Fruit fly (Drosophila melanogaster) whole organism, embryonic: Measurements from ENCODE around the gene Mur2B.

Experiments
- Ada2b ChIP-seq: fragments of 200-800 bp; sonication (Bioruptor generic); IDR thresholded peaks from 2 replicates; pipeline ENCODE4 v1.3.6; 2022; ENCODE audit warnings: missing biosample characterization, missing genetic modification characterization
- CG10209 ChIP-seq: fragments of 200-800 bp; sonication (Bioruptor generic); optimal IDR thresholded peaks from 3 replicates; lab custom pipeline; 2017; ENCODE audit warnings: missing biosample characterization, mild to moderate bottlenecking, missing genetic modification characterization, missing genetic modification reagents
- CG10565 ChIP-seq: fragments of 200-800 bp; sonication (Bioruptor generic); optimal IDR thresholded peaks from 3 replicates; lab custom pipeline; 2016; ENCODE audit warnings: missing biosample characterization, mild to moderate bottlenecking, missing genetic modification characterization
- CG11085 ChIP-seq: fragments of 200-800 bp; sonication (Bioruptor generic); IDR thresholded peaks from 2 replicates; pipeline ENCODE4 v1.3.6; 2022; ENCODE audit warnings: missing biosample characterization, missing genetic modification characterization
- CG11093 ChIP-seq: fragments of 200-800 bp; sonication (Bioruptor generic); IDR thresholded peaks from 3 replicates; pipeline ENCODE4 v1.3.6; 2022; ENCODE audit warnings: missing biosample characterization, missing genetic modification characterization
- CG11695 ChIP-seq: fragments of 200-800 bp; sonication (Bioruptor generic); IDR thresholded peaks from 3 replicates; pipeline ENCODE4 v1.3.6; 2022; ENCODE audit warnings: missing biosample characterization, missing genetic modification characterization
- CG1233 ChIP-seq: fragments of 200-800 bp; sonication (Bioruptor generic); optimal IDR thresholded peaks from 4 replicates; lab custom pipeline; 2018; ENCODE audit warnings: missing biosample characterization, mild to moderate bottlenecking, missing genetic modification characterization
- CG12659 ChIP-seq: fragments of 200-800 bp; sonication (Bioruptor generic); optimal IDR thresholded peaks from 3 replicates; lab custom pipeline; 2017; ENCODE audit warnings: mild to moderate bottlenecking, missing biosample characterization, missing genetic modification reagents, missing genetic modification characterization
- CG13624 ChIP-seq: fragments of 200-800 bp; sonication (Bioruptor generic); optimal IDR thresholded peaks from 2 replicates; lab custom pipeline; 2016; ENCODE audit warnings: missing biosample characterization, missing genetic modification characterization
- CG13775 ChIP-seq: fragments of 200-800 bp; sonication (Bioruptor generic); optimal IDR thresholded peaks from 3 replicates; lab custom pipeline; 2017; ENCODE audit warnings: missing biosample characterization, mild to moderate bottlenecking, missing genetic modification characterization
- CG14710 ChIP-seq: fragments of 200-800 bp; sonication (Bioruptor generic); optimal IDR thresholded peaks from 3 replicates; lab custom pipeline; 2019; ENCODE audit warnings: missing biosample characterization, mild to moderate bottlenecking, missing genetic modification characterization, moderate library complexity
- CG18599 ChIP-seq: fragments of 200-800 bp; sonication (Bioruptor generic); optimal IDR thresholded peaks from 3 replicates; lab custom pipeline; 2017; ENCODE audit warnings: missing biosample characterization, missing genetic modification characterization, mild to moderate bottlenecking, moderate library complexity, missing genetic modification reagents
- CG2712 ChIP-seq: fragments of 200-800 bp; optimal IDR thresholded peaks from 3 replicates; lab custom pipeline; 2019; ENCODE audit warnings: missing biosample characterization, mild to moderate bottlenecking, missing genetic modification characterization, moderate library complexity
- CG31388 ChIP-seq: fragments of 200-800 bp; sonication (Bioruptor generic); optimal IDR thresholded peaks from 2 replicates; lab custom pipeline; 2016; ENCODE audit warnings: missing biosample characterization, missing genetic modification characterization
- CG3838 ChIP-seq: fragments of 200-800 bp; sonication (Bioruptor generic); optimal IDR thresholded peaks from 3 replicates; lab custom pipeline; 2016; ENCODE audit warnings: missing biosample characterization, missing genetic modification characterization
- CG42726 ChIP-seq: fragments of 200-800 bp; sonication (Bioruptor generic); IDR thresholded peaks from 2 replicates; pipeline ENCODE4 v1.3.6; 2022; ENCODE audit warnings: missing biosample characterization, missing genetic modification characterization; ENCODE audit not compliant: partially characterized antibody
- CG4730 ChIP-seq: fragments of 200-800 bp; sonication (Bioruptor generic); IDR thresholded peaks from 2 replicates; pipeline ENCODE4 v1.3.6; 2022; ENCODE audit warnings: missing biosample characterization, missing genetic modification characterization
- CG5245 ChIP-seq: fragments of 200-800 bp; sonication (Bioruptor generic); optimal IDR thresholded peaks from 3 replicates; lab custom pipeline; 2016; ENCODE audit warnings: missing biosample characterization, missing genetic modification characterization
- CG6254 ChIP-seq: fragments of 200-800 bp; sonication (Bioruptor generic); optimal IDR thresholded peaks from 3 replicates; lab custom pipeline; 2017; ENCODE audit warnings: mild to moderate bottlenecking, missing biosample characterization, missing genetic modification reagents, missing genetic modification characterization
- CG7928 ChIP-seq: fragments of 200-800 bp; sonication (Bioruptor generic); optimal IDR thresholded peaks from 2 replicates; lab custom pipeline; 2017; ENCODE audit warnings: missing biosample characterization, mild to moderate bottlenecking, missing genetic modification characterization
- CG9215 ChIP-seq: fragments of 200-800 bp; sonication (Bioruptor generic); IDR thresholded peaks from 2 replicates; pipeline ENCODE4 v1.3.6; 2022; ENCODE audit warnings: missing biosample characterization, missing genetic modification characterization
- CG9817 ChIP-seq: fragments of 200-800 bp; sonication (Bioruptor generic); optimal IDR thresholded peaks from 2 replicates; lab custom pipeline; 2018; ENCODE audit warnings: missing biosample characterization, mild to moderate bottlenecking, missing genetic modification characterization, moderate library complexity
- Chrac-16 ChIP-seq: fragments of 200-800 bp; sonication (Bioruptor generic); optimal IDR thresholded peaks from 3 replicates; lab custom pipeline; 2016; ENCODE audit warnings: missing biosample characterization, missing genetic modification characterization
- CrebB ChIP-seq: fragments of 200-800 bp; sonication (Bioruptor generic); optimal IDR thresholded peaks from 3 replicates; lab custom pipeline; 2018; ENCODE audit warnings: missing biosample characterization, mild to moderate bottlenecking, missing genetic modification characterization
- D19A ChIP-seq: fragments of 200-800 bp; optimal IDR thresholded peaks from 3 replicates; lab custom pipeline; 2019; ENCODE audit warnings: missing biosample characterization, mild to moderate bottlenecking, missing genetic modification characterization, moderate library complexity
- E2f1 ChIP-seq: fragments of 200-800 bp; sonication (Bioruptor generic); IDR thresholded peaks from 2 replicates; pipeline ENCODE4 v1.3.6; 2022; ENCODE audit warnings: missing biosample characterization, missing genetic modification characterization
- Ets97D ChIP-seq: fragments of 200-800 bp; sonication (Bioruptor generic); optimal IDR thresholded peaks from 3 replicates; lab custom pipeline; 2016; ENCODE audit warnings: missing biosample characterization, missing genetic modification characterization
- Fer1 ChIP-seq: fragments of 200-800 bp; sonication (Bioruptor generic); optimal IDR thresholded peaks from 2 replicates; lab custom pipeline; 2017; ENCODE audit warnings: missing biosample characterization, mild to moderate bottlenecking, missing genetic modification characterization
- GATAe ChIP-seq: fragments of 200-800 bp; sonication (Bioruptor generic); conservative IDR thresholded peaks from 2 replicates; pipeline ENCODE4 v1.3.6; 2022; ENCODE audit warnings: missing biosample characterization, missing genetic modification characterization
- Hand ChIP-seq: fragments of 200-800 bp; sonication (Bioruptor generic); optimal IDR thresholded peaks from 2 replicates; lab custom pipeline; 2017; ENCODE audit warnings: mild to moderate bottlenecking, missing biosample characterization, missing genetic modification reagents, missing genetic modification characterization
- Lim3 ChIP-seq: fragments of 200-800 bp; sonication (Bioruptor generic); IDR thresholded peaks from 2 replicates; pipeline ENCODE4 v1.3.6; 2022; ENCODE audit warnings: missing biosample characterization, missing genetic modification characterization
- NK7.1 ChIP-seq: fragments of 200-800 bp; sonication (Bioruptor generic); optimal IDR thresholded peaks from 3 replicates; lab custom pipeline; 2016; ENCODE audit warnings: missing biosample characterization, missing genetic modification characterization
- Sox100B ChIP-seq: fragments of 200-800 bp; sonication (Bioruptor generic); optimal IDR thresholded peaks from 3 replicates; lab custom pipeline; 2018; ENCODE audit warnings: missing biosample characterization, mild to moderate bottlenecking, missing genetic modification characterization
- Sox102F ChIP-seq: fragments of 200-800 bp; sonication (Bioruptor generic); optimal IDR thresholded peaks from 2 replicates; lab custom pipeline; 2018; ENCODE audit warnings: missing biosample characterization, mild to moderate bottlenecking, missing genetic modification characterization, moderate library complexity
- Taf1 ChIP-seq: fragments of 200-800 bp; sonication (Bioruptor generic); IDR thresholded peaks from 2 replicates; pipeline ENCODE4 v1.3.6; 2022; ENCODE audit warnings: missing biosample characterization, missing genetic modification characterization
- Tbp ChIP-seq: fragments of >200 bp; optimal IDR thresholded peaks from 2 replicates; lab custom pipeline; 2018; ENCODE audit warnings: missing biosample characterization, missing genetic modification characterization
- br ChIP-seq: fragments of >200 bp; optimal IDR thresholded peaks from 2 replicates; lab custom pipeline; 2017
- croc ChIP-seq: fragments of 200-800 bp; sonication (Bioruptor generic); conservative IDR thresholded peaks from 3 replicates; pipeline ENCODE4 v1.3.6; 2022; ENCODE audit warnings: missing biosample characterization, missing genetic modification characterization
- dpn ChIP-seq, 2 experiments: fragments of 200-800 bp; sonication (Bioruptor generic); optimal IDR thresholded peaks; 3 replicates each; lab custom pipeline; 2016; ENCODE audit warnings: missing biosample characterization in 2 of 2, missing genetic modification characterization in 2 of 2
- esg ChIP-seq: fragments of 200-800 bp; sonication (Bioruptor generic); conservative IDR thresholded peaks from 2 replicates; pipeline ENCODE4 v1.3.6; 2022; ENCODE audit warnings: missing biosample characterization, missing genetic modification characterization
- exex ChIP-seq: fragments of 200-800 bp; sonication (Bioruptor generic); optimal IDR thresholded peaks from 4 replicates; lab custom pipeline; 2018; ENCODE audit warnings: missing biosample characterization, mild to moderate bottlenecking, missing genetic modification characterization, moderate library complexity
- grau ChIP-seq: fragments of 200-800 bp; optimal IDR thresholded peaks from 3 replicates; lab custom pipeline; 2019; ENCODE audit warnings: missing biosample characterization, mild to moderate bottlenecking, missing genetic modification characterization, moderate library complexity
- ham ChIP-seq: fragments of 200-800 bp; sonication (Bioruptor generic); IDR thresholded peaks from 2 replicates; pipeline ENCODE4 v1.3.6; 2022; ENCODE audit warnings: missing biosample characterization, missing genetic modification characterization
- hbn ChIP-seq: fragments of 200-800 bp; sonication (Bioruptor generic); IDR thresholded peaks from 2 replicates; pipeline ENCODE4 v1.3.6; 2022; ENCODE audit warnings: missing biosample characterization, missing genetic modification characterization; ENCODE audit not compliant: partially characterized antibody
- lbe ChIP-seq: fragments of 200-800 bp; sonication (Bioruptor generic); optimal IDR thresholded peaks from 2 replicates; lab custom pipeline; 2016; ENCODE audit warnings: missing biosample characterization, mild to moderate bottlenecking, missing genetic modification characterization
- prd ChIP-seq, 3 experiments: fragments of >200 bp in 2 of 3; fragments of 200-800 bp in 1 of 3; sonication (Bioruptor generic) in 1 of 3; optimal IDR thresholded peaks in 2 of 3; IDR thresholded peaks in 1 of 3; 2 replicates in 2 of 3; 3 replicates in 1 of 3; pipeline versions ENCODE4 v1.3.6 to Lab custom; 2017 to 2022; ENCODE audit warnings: missing biosample characterization in 1 of 3, missing genetic modification characterization in 1 of 3
- tap ChIP-seq: fragments of 200-800 bp; optimal IDR thresholded peaks from 3 replicates; lab custom pipeline; 2019; ENCODE audit warnings: missing biosample characterization, mild to moderate bottlenecking, missing genetic modification characterization, moderate library complexity
- twi ChIP-seq: fragments of 200-800 bp; optimal IDR thresholded peaks from 2 replicates; lab custom pipeline; 2019; ENCODE audit warnings: missing biosample characterization, mild to moderate bottlenecking, missing genetic modification characterization, moderate library complexity
- wek ChIP-seq: fragments of 200-800 bp; sonication (Bioruptor generic); optimal IDR thresholded peaks from 3 replicates; lab custom pipeline; 2018; ENCODE audit warnings: missing biosample characterization, mild to moderate bottlenecking, missing genetic modification characterization, moderate library complexity

Gene Mur2B

DNA sequence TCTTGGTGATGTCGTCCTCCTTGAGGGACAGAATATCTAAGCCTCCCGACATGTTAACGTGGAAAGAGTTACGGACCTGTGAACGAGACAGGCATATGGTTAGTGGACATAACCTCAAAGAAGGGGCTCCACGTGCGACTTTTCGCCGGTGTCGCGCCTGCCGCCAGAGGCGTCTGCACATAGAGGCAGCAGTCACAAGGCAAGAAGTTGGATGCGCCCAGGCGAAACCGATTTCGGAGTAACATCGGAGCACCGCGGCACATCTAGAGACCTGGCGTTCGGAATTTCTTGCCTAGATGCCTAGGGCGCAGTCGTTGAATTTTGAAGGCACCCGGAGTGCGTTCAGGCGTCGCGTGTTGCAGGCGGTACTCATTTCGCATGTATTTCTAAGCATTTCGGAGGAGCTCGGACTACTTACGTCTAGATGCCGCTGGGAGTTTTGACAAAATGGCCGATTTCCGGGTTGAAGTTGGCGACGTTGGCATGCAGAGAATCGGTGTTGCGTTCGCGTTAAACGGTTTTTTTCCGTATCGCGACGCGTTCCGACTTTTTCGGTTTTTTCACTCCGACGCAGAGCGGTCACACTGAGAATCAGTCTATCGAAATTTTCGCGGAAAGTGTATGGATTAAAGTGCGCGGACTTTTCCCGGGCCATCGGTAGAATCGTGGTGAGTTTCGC, 185.6 kb downstream of the Mur2B start, which contains the start of the genes sta and inc (continued):
- peak; percentile 69 for TF ChIP-seq CG10209 (GFP tag; lab: Kevin White, UChicago)
- TF ChIP-seq Chrac-16, result peak; percentile 15
- no peak for TF ChIP-seq br
- peak; percentile 52 for TF ChIP-seq CG9817 (tag; lab: Kevin White, UChicago)
- TF ChIP-seq prd (optimal IDR thresholded peaks at IDR 0.05; lab: Kevin White, UChicago), result no peak
- TF ChIP-seq prd (GFP tag; IDR thresholded peaks at IDR 0.05; lab: Robert Waterston, UW), result 0 out of 3 replicates have a peak, but pooled peaks have one; percentile 40
- TF ChIP-seq CG6254, result peak; percentile 48
- no peak for TF ChIP-seq CG10565 (GFP tag; lab: Kevin White, UChicago)
- TF ChIP-seq CG4730, result no peak
- no peak for TF ChIP-seq CG3838 (GFP tag; lab: Kevin White, UChicago)
- no peak for TF ChIP-seq Lim3 (GFP tag; lab: Robert Waterston, UW)
- peak; percentile 74 for TF ChIP-seq CG42726 (GFP tag; lab: Robert Waterston, UW)
- TF ChIP-seq tap, result peak; percentile 35
- peak; percentile 94 for TF ChIP-seq CG12659 (GFP tag; lab: Kevin White, UChicago)
- peak; percentile 2 for TF ChIP-seq CG31388 (GFP tag; lab: Kevin White, UChicago)
- no peak for TF ChIP-seq Sox102F
- peak; percentile 15 for TF ChIP-seq CG7928 (GFP tag; lab: Kevin White, UChicago)
- peak; percentile 98 for TF ChIP-seq Ets97D (GFP tag; lab: Kevin White, UChicago)
- TF ChIP-seq Sox100B, result no peak
- TF ChIP-seq E2f1, result peak; percentile 42; the same call in 1 of the 2 replicates
- TF ChIP-seq Tbp (GFP tag; lab: Kevin White, UChicago), result no peak
- TF ChIP-seq GATAe (GFP tag; lab: Robert Waterston, UW), result no peak
- no peak for TF ChIP-seq CG11093
- peak; percentile 10; the same call in 1 of the 2 replicates for TF ChIP-seq Ada2b (GFP tag; lab: Robert Waterston, UW)
- peak; percentile 17 for TF ChIP-seq twi
- TF ChIP-seq wek (GFP tag; lab: Kevin White, UChicago), result peak; percentile 76
- peak; percentile 69 for TF ChIP-seq CG2712 (tag; lab: Kevin White, UChicago)
- peak; percentile 80 for TF ChIP-seq CG18599 (GFP tag; lab: Kevin White, UChicago)
- peak; percentile 80 for TF ChIP-seq Hand (GFP tag; lab: Kevin White, UChicago)
- TF ChIP-seq grau (tag; lab: Kevin White, UChicago), result peak; percentile 61
- peak; percentile 57 for TF ChIP-seq hbn (GFP tag; lab: Robert Waterston, UW)
- peak; percentile 73 for TF ChIP-seq CG13624 (GFP tag; lab: Kevin White, UChicago)
- TF ChIP-seq Fer1, result peak; percentile 90
- TF ChIP-seq CG13775, result peak; percentile 47
- TF ChIP-seq dpn (GFP tag; optimal IDR thresholded peaks at IDR 0.05; lab: Kevin White, UChicago), result peak; percentile 12 to 67
- peak; percentile 64 for TF ChIP-seq CG1233
- TF ChIP-seq CG9215, result no peak
- no peak for TF ChIP-seq ham (GFP tag; lab: Robert Waterston, UW)
- peak; percentile 75 for TF ChIP-seq CG14710 (tag; lab: Kevin White, UChicago)
- peak; percentile 15 for TF ChIP-seq D19A (tag; lab: Kevin White, UChicago)
- TF ChIP-seq Taf1, result no peak
- no peak; the same call in 2 of the 3 replicates for TF ChIP-seq croc
- TF ChIP-seq NK7.1 (GFP tag; lab: Kevin White, UChicago), result no peak
- peak; percentile 79 for TF ChIP-seq CrebB
- TF ChIP-seq esg (GFP tag; lab: Robert Waterston, UW), result no peak
- TF ChIP-seq CG5245, result peak; percentile 58
- TF ChIP-seq CG11085 (GFP tag; lab: Robert Waterston, UW), result no peak; the same call in 1 of the 2 replicates
- peak; percentile 35 for TF ChIP-seq lbe (GFP tag; lab: Kevin White, UChicago)
- TF ChIP-seq exex, result no peak
- no peak; the same call in 2 of the 3 replicates for TF ChIP-seq CG11695 (GFP tag; lab: Robert Waterston, UW)
